Worm (Caenorhabditis elegans): ENCODE data around the gene srh-287.

- TF ChIP-seq him-1 (tag; optimal IDR thresholded peaks at IDR 0.05) (no peak), dao-5 (tag; optimal IDR thresholded peaks at IDR 0.05) (no peak)
Measured at ce11 chrV:17802519-17802918, 1.9 kb downstream of the srh-287 start, which contains the start of the genes Y94A7B.11 and srh-292.

All from whole organism, L4/young adult.